Worm (Caenorhabditis elegans): ENCODE data around the gene T14B4.1.
A peak's percentile ranks its signal among the peaks of the same experiment; 100 is the strongest.
"Not testable (repeated sequence)": the region's sequence is repeated elsewhere in the genome, so short reads cannot be mapped to it uniquely, and the experiment has no call there.

The T14B4.1 gene

ce11 chrII:6764734-6765133 lies 28.0 kb downstream of the T14B4.1 start, which contains the start of gene nlp-50:
TSS of gene nlp-50 (plus strand) at chrII:6765034.
- no peak for TF ChIP-seq nhr-237 (tag; optimal IDR thresholded peaks at IDR 0.05)

ce11 chrII:6768014-6768413 lies 31.3 kb downstream of the T14B4.1 start, which contains the start of gene F41G3.18:
TSS of gene F41G3.18 (plus strand) at chrII:6768314.
- TF ChIP-seq fos-1 (tag; optimal IDR thresholded peaks at IDR 0.05) (peak; percentile 35), sma-3 (GFP tag; optimal IDR thresholded peaks at IDR 0.05) (no peak)

ce11 chrII:6770030-6770429 lies 33.3 kb downstream of the T14B4.1 start:
- TF ChIP-seq lin-39 (tag; optimal IDR thresholded peaks at IDR 0.05) (no peak), nhr-11 (tag; optimal IDR thresholded peaks at IDR 0.05) (no peak), fos-1 (tag; optimal IDR thresholded peaks at IDR 0.05) (no peak), C34F6.9 (tag; optimal IDR thresholded peaks at IDR 0.05) (no peak), crh-2 (tag; optimal IDR thresholded peaks at IDR 0.05) (no peak), blmp-1 (tag; optimal IDR thresholded peaks at IDR 0.05; ENCODE audit: insufficient read depth) (no peak), elt-3 (tag; optimal IDR thresholded peaks at IDR 0.05) (no peak), snpc-4 (tag; optimal IDR thresholded peaks at IDR 0.05) (no peak), ZK546.5 (tag; optimal IDR thresholded peaks at IDR 0.05) (no peak)

- TF ChIP-seq fos-1 (tag; optimal IDR thresholded peaks at IDR 0.05) (no peak), sem-4 (tag; optimal IDR thresholded peaks at IDR 0.05) (no peak), unc-62 (GFP tag; optimal IDR thresholded peaks at IDR 0.05) (no peak), lin-13 (GFP tag; optimal IDR thresholded peaks at IDR 0.05) (no peak), ZK546.5 (tag; optimal IDR thresholded peaks at IDR 0.05) (no peak), skn-1 (tag; optimal IDR thresholded peaks at IDR 0.05) (no peak), nhr-77 (tag; optimal IDR thresholded peaks at IDR 0.05) (no peak), elt-3 (tag; optimal IDR thresholded peaks at IDR 0.05) (no peak), ztf-1 (GFP tag; conservative IDR thresholded peaks at IDR 0.05) (no peak), ztf-11 (tag; optimal IDR thresholded peaks at IDR 0.05) (no peak), unc-39 (tag; optimal IDR thresholded peaks at IDR 0.05) (no peak), alr-1 (tag; optimal IDR thresholded peaks at IDR 0.05) (no peak), aly-2 (tag; optimal IDR thresholded peaks at IDR 0.05) (no peak), nhr-10 (tag; optimal IDR thresholded peaks at IDR 0.05) (no peak), lin-39 (tag; optimal IDR thresholded peaks at IDR 0.05) (no peak), lin-11 (tag; optimal IDR thresholded peaks at IDR 0.05) (no peak)
These were observed 35.8 kb downstream of the T14B4.1 start for ce11 chrII:6772482-6772881.

- TF ChIP-seq mbf-1 (tag; optimal IDR thresholded peaks at IDR 0.05); unc-39 (tag; optimal IDR thresholded peaks at IDR 0.05); unc-62 (GFP tag; optimal IDR thresholded peaks at IDR 0.05): not testable (repeated sequence)
These were observed 38.4 kb downstream of the T14B4.1 start, which contains the start of gene agr-1 for ce11 chrII:6775076-6775475. TSS of gene agr-1 (minus strand) at chrII:6775176.

ce11 chrII:6776418-6777034 lies 39.8 kb downstream of the T14B4.1 start, which contains the start of gene ssup-72:
TSS of gene ssup-72 (plus strand) at chrII:6776598.
- TF ChIP-seq alr-1 (tag; optimal IDR thresholded peaks at IDR 0.05) (no peak), crh-2 (tag; optimal IDR thresholded peaks at IDR 0.05) (peak; percentile 58), blmp-1 (tag; optimal IDR thresholded peaks at IDR 0.05; ENCODE audit: insufficient read depth) (no peak), ztf-4 (tag; optimal IDR thresholded peaks at IDR 0.05) (peak; percentile 7), lin-11 (tag; optimal IDR thresholded peaks at IDR 0.05) (no peak), lsy-2 (tag; optimal IDR thresholded peaks at IDR 0.05) (peak in 1 of 2 experiments; percentile 85), C34F6.9 (tag; optimal IDR thresholded peaks at IDR 0.05) (peak; percentile 75), peb-1 (tag; optimal IDR thresholded peaks at IDR 0.05) (no peak), fos-1 (tag; optimal IDR thresholded peaks at IDR 0.05) (peak; percentile 26), ztf-11 (tag; optimal IDR thresholded peaks at IDR 0.05) (no peak), sma-9 (GFP tag; optimal IDR thresholded peaks at IDR 0.05) (peak; percentile 75), sma-9 (tag; optimal IDR thresholded peaks at IDR 0.05) (no peak), R02D3.7 (tag; optimal IDR thresholded peaks at IDR 0.05) (no peak), egl-27 (tag; optimal IDR thresholded peaks at IDR 0.05) (no peak), F13H6.1 (tag; optimal IDR thresholded peaks at IDR 0.05) (peak; percentile 73), ceh-82 (tag; optimal IDR thresholded peaks at IDR 0.05) (no peak), mbf-1 (tag; optimal IDR thresholded peaks at IDR 0.05) (no peak), dmd-4 (tag; optimal IDR thresholded peaks at IDR 0.05) (no peak), nhr-21 (tag; optimal IDR thresholded peaks at IDR 0.05) (peak; percentile 56), unc-39 (tag; optimal IDR thresholded peaks at IDR 0.05) (no peak), nhr-10 (tag; optimal IDR thresholded peaks at IDR 0.05) (no peak), nhr-77 (tag; optimal IDR thresholded peaks at IDR 0.05) (no peak), Y55F3AM.14 (GFP tag; optimal IDR thresholded peaks at IDR 0.05) (no peak), ama-1 (optimal IDR thresholded peaks at IDR 0.05) (no peak), unc-55 (GFP tag; optimal IDR thresholded peaks at IDR 0.05) (peak; percentile 73), ztf-1 (GFP tag; conservative IDR thresholded peaks at IDR 0.05) (no peak), gmeb-1 (tag; optimal IDR thresholded peaks at IDR 0.05) (peak; percentile 84), elt-1 (tag; optimal IDR thresholded peaks at IDR 0.05) (no peak), snpc-4 (tag; optimal IDR thresholded peaks at IDR 0.05) (no peak), skn-1 (tag; optimal IDR thresholded peaks at IDR 0.05) (no peak), nhr-23 (tag; optimal IDR thresholded peaks at IDR 0.05) (no peak), lin-39 (tag; optimal IDR thresholded peaks at IDR 0.05) (no peak), aly-2 (tag; optimal IDR thresholded peaks at IDR 0.05) (no peak)
